Fruit fly (Drosophila melanogaster): ENCODE measurements around the gene CG32473.

- TF ChIP-seq kay (GFP tag; ENCODE audit: borderline replicate concordance) = no peak
- no peak for TF ChIP-seq CG1620 (GFP tag; optimal IDR thresholded peaks at IDR 0.05)
- no peak for TF ChIP-seq CG14711 (tag; optimal IDR thresholded peaks at IDR 0.05)
- TF ChIP-seq CG11617 (GFP tag; optimal IDR thresholded peaks at IDR 0.05) = no peak
- TF ChIP-seq Mnt (GFP tag; optimal IDR thresholded peaks at IDR 0.05) = no peak
- TF ChIP-seq Crg-1 (GFP tag; optimal IDR thresholded peaks at IDR 0.05) = no peak
- no peak for TF ChIP-seq CG7101 (tag; optimal IDR thresholded peaks at IDR 0.05)
Measured at dm6 chr3R:13290329-13290728, 12.1 kb upstream of the CG32473 start, which contains the start of gene Osi22.
